Fruit fly (Drosophila melanogaster): Measurements from ENCODE around the gene CG10301.

dm6 chr3R:23666672-23667211, 43.2 kb upstream of the CG10301 start:
- TF ChIP-seq CG5204 (GFP tag; optimal IDR thresholded peaks at IDR 0.05) (no peak), Hr96 (GFP tag; optimal IDR thresholded peaks at IDR 0.05) (no peak), kay (GFP tag; ENCODE audit: borderline replicate concordance) (no peak), CG11617 (GFP tag; optimal IDR thresholded peaks at IDR 0.05) (no peak), CG1620 (GFP tag; optimal IDR thresholded peaks at IDR 0.05) (no peak), cnc (optimal IDR thresholded peaks at IDR 0.05) (no peak), CG7045 (GFP tag; optimal IDR thresholded peaks at IDR 0.05) (no peak), ovo (GFP tag; optimal IDR thresholded peaks at IDR 0.05) (no peak)
